Worm (Caenorhabditis elegans): ENCODE results near the gene unc-58.

The unc-58 gene

ce11 chrX:10167005-10167404, 34.0 kb upstream of the unc-58 start, which contains the start of gene rnp-9:
Gene rnp-9 (plus strand): TSS chrX:10167305.
- no peak for TF ChIP-seq ham-2 (GFP tag; optimal IDR thresholded peaks at IDR 0.05)
- TF ChIP-seq lin-13 (tag; optimal IDR thresholded peaks at IDR 0.05) = no peak
- no peak for TF ChIP-seq drap-1 (GFP tag; optimal IDR thresholded peaks at IDR 0.05)
- TF ChIP-seq nhr-76 (tag; optimal IDR thresholded peaks at IDR 0.05) = no peak
- TF ChIP-seq ztf-11 (tag; optimal IDR thresholded peaks at IDR 0.05) = no peak
- no peak for TF ChIP-seq mab-5 (tag; optimal IDR thresholded peaks at IDR 0.05)
- no peak for TF ChIP-seq mls-2 (tag; optimal IDR thresholded peaks at IDR 0.05)
- TF ChIP-seq unc-62 (GFP tag; optimal IDR thresholded peaks at IDR 0.05) = no peak

DNA sequence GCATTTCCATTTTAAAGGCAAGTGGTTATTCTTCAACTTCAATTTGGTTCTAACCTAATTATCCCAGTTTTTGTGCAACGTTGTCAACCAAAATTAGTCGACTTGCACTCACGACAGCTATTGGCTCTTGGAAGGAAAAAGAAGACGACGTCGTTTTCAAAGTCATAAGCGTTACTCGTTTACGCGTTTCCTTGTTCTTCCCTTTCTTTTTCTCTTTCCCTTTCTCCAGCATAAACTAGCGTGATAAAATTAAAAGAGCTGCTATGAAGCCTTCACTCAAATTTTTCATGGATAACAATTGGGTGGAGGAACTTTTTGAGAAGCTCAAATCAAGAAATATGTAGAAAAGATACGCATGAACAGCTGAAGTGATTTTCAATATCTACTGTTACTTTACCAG, 30.2 kb upstream of the unc-58 start:
- TF ChIP-seq ces-1 (GFP tag; optimal IDR thresholded peaks at IDR 0.05) (peak; percentile 64), nhr-237 (tag; optimal IDR thresholded peaks at IDR 0.05) (no peak), lin-32 (GFP tag; optimal IDR thresholded peaks at IDR 0.05) (no peak), flh-1 (GFP tag; optimal IDR thresholded peaks at IDR 0.05) (no peak), unc-39 (tag; optimal IDR thresholded peaks at IDR 0.05) (no peak), mls-2 (tag; optimal IDR thresholded peaks at IDR 0.05) (no peak), elt-3 (tag; optimal IDR thresholded peaks at IDR 0.05) (no peak)

ce11 chrX:10162476-10162875, 29.5 kb upstream of the unc-58 start:
- peak; percentile 72 for TF ChIP-seq ces-1 (GFP tag; optimal IDR thresholded peaks at IDR 0.05)
- TF ChIP-seq sptf-1 (tag; optimal IDR thresholded peaks at IDR 0.05) = no peak

DNA sequence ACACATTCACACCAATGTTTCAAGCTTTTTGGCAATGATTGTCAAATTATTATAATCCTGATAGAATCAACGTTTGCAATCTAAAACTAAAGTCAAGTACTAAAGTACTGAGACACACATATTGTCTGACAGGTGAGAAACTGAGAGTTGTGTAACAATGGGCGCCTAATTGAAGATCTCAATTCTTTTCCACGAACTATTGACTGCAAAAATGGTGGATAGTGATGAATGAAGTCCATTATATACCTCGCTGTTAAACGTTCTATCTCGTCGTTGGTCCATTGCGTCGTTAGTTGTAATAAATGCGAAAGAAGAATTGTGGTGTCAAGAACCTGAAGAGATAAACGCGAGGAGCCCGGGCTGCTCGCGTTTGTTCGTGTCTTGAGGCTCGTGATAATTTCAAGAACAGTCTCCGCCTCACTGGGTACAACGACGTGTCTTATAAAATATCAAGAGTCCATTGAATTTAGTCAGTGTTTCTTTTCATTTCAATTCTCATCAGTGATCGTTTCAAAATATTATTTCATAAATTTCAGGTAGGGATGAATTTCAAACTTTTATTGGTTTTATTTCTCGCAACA, 27.2 kb upstream of the unc-58 start, which contains the start of gene F09B9.4:
F09B9.4 (plus strand) TSS at position 531 of the 581 bp plus-strand sequence.
- TF ChIP-seq hlh-1 (tag; optimal IDR thresholded peaks at IDR 0.05) (peak; percentile 47), ceh-83 (GFP tag; optimal IDR thresholded peaks at IDR 0.05) (no peak), tbx-8 (GFP tag; optimal IDR thresholded peaks at IDR 0.05) (no peak), ces-1 (GFP tag; optimal IDR thresholded peaks at IDR 0.05) (no peak), elt-1 (tag; optimal IDR thresholded peaks at IDR 0.05; ENCODE audit: borderline replicate concordance, insufficient read depth) (no peak), pha-4 (tag; optimal IDR thresholded peaks at IDR 0.05) (no peak), nhr-2 (tag; optimal IDR thresholded peaks at IDR 0.05) (no peak)

DNA sequence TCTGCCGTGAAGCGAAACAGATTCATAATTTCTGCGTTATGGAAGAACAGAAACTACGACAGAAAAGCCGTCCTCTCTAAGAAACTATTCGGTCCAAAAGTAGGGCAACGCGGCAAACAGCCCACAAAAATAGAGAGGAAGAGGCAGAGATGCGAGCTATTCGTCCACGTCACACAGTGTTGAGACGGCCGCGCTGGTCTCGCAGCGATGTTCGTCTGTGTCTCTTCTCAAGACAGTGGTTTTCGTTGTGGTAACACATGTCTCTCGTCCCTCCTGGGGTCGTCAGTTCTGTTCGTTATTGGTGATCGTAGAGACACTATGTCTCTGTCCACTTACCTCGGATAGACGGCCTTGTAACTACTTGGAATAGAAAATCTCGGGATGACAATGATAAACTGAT, 25.7 kb upstream of the unc-58 start, which contains the start of gene erd-2.1:
erd-2.1 (minus strand) TSS at position 114 of the 400 bp plus-strand sequence.
- TF ChIP-seq elt-1 (tag; optimal IDR thresholded peaks at IDR 0.05; ENCODE audit: borderline replicate concordance, insufficient read depth) (no peak), mep-1 (tag; optimal IDR thresholded peaks at IDR 0.05) (peak; percentile 26), ceh-39 (tag; optimal IDR thresholded peaks at IDR 0.05) (peak; percentile 14), sptf-1 (tag; optimal IDR thresholded peaks at IDR 0.05) (peak; percentile 47), ceh-43 (GFP tag; optimal IDR thresholded peaks at IDR 0.05) (no peak), unc-62 (GFP tag; optimal IDR thresholded peaks at IDR 0.05) (peak; percentile 22), unc-120 (tag; optimal IDR thresholded peaks at IDR 0.05; ENCODE audit: poor library complexity, severe bottlenecking) (peak; percentile 45), pha-4 (tag; optimal IDR thresholded peaks at IDR 0.05) (no peak), ham-2 (GFP tag; optimal IDR thresholded peaks at IDR 0.05) (peak; percentile 62), lin-13 (tag; optimal IDR thresholded peaks at IDR 0.05) (peak; percentile 14), zip-8 (tag; optimal IDR thresholded peaks at IDR 0.05) (no peak), cnd-1 (tag; optimal IDR thresholded peaks at IDR 0.05) (peak; percentile 0), ces-1 (GFP tag; optimal IDR thresholded peaks at IDR 0.05) (peak; percentile 28), unc-39 (tag; optimal IDR thresholded peaks at IDR 0.05) (no peak), hlh-1 (tag; optimal IDR thresholded peaks at IDR 0.05) (peak; percentile 86), mab-5 (tag; optimal IDR thresholded peaks at IDR 0.05) (no peak)

DNA sequence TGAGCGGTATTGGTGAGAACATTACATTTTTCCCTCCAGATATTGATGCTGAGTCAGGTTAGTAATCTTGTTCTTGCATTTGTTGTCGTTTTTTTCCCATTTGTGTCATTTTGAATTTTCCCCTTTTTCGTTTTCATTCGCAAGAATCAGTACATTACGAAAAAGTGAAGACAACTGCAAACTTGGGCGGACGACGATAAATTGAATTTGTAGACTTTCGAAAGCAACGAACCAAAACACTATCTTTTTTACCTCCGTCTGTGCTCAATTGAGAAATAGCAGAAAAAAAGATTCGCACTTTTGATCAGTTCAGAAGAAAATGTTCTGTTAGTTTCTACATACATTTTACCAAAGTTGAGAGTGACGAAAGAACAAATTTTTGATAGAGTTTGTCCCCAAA, 22.1 kb upstream of the unc-58 start:
- TF ChIP-seq tbx-8 (GFP tag; optimal IDR thresholded peaks at IDR 0.05) (no peak), ces-1 (GFP tag; optimal IDR thresholded peaks at IDR 0.05) (peak; percentile 76)

All from whole organism, mixed stage, embryonic.